Fruit fly (Drosophila melanogaster) whole organism, embryonic: ENCODE data around the gene CG5386.

ENCODE experiments used
- Ada2b ChIP-seq: fragments of 200-800 bp; sonication (Bioruptor generic); IDR thresholded peaks from 2 replicates; pipeline ENCODE4 v1.3.6; 2022; ENCODE audit warnings: missing biosample characterization, missing genetic modification characterization
- BtbVII ChIP-seq: fragments of 200-800 bp; sonication (Bioruptor generic); optimal IDR thresholded peaks from 3 replicates; lab custom pipeline; 2017; ENCODE audit warnings: missing biosample characterization, mild to moderate bottlenecking, missing genetic modification characterization
- CG11247 ChIP-seq: fragments of 200-800 bp; sonication (Bioruptor generic); IDR thresholded peaks from 2 replicates; pipeline ENCODE4 v1.3.6; 2022; ENCODE audit warnings: missing biosample characterization, missing genetic modification characterization
- CG11456 ChIP-seq: fragments of 200-800 bp; sonication (Bioruptor generic); IDR thresholded peaks from 3 replicates; pipeline ENCODE4 v1.3.6; 2022; ENCODE audit warnings: missing biosample characterization, missing genetic modification characterization
- CG12219 ChIP-seq: fragments of 200-800 bp; sonication (Bioruptor generic); optimal IDR thresholded peaks from 3 replicates; lab custom pipeline; 2018; ENCODE audit warnings: missing biosample characterization, mild to moderate bottlenecking, missing genetic modification characterization
- CG12744 ChIP-seq: fragments of 200-800 bp; sonication (Bioruptor generic); optimal IDR thresholded peaks from 2 replicates; lab custom pipeline; 2016; ENCODE audit warnings: missing biosample characterization, missing genetic modification characterization
- CG13296 ChIP-seq: fragments of 200-800 bp; sonication (Bioruptor generic); optimal IDR thresholded peaks from 3 replicates; lab custom pipeline; 2018; ENCODE audit warnings: missing biosample characterization, mild to moderate bottlenecking, missing genetic modification characterization
- CG14050 ChIP-seq: fragments of 200-800 bp; sonication (Bioruptor generic); IDR thresholded peaks from 3 replicates; pipeline ENCODE4 v1.3.6; 2022; ENCODE audit warnings: missing biosample characterization, missing genetic modification characterization
- CG14860 ChIP-seq: fragments of 200-800 bp; sonication (Bioruptor generic); IDR thresholded peaks from 3 replicates; pipeline ENCODE4 v1.3.6; 2022; ENCODE audit warnings: missing biosample characterization, missing genetic modification characterization; ENCODE audit not compliant: partially characterized antibody
- CG15479 ChIP-seq: fragments of 200-800 bp; sonication (Bioruptor generic); optimal IDR thresholded peaks from 3 replicates; lab custom pipeline; 2019; ENCODE audit warnings: missing biosample characterization, mild to moderate bottlenecking, missing genetic modification characterization, moderate library complexity
- CG16779 ChIP-seq: fragments of 200-800 bp; sonication (Bioruptor generic); IDR thresholded peaks from 2 replicates; pipeline ENCODE4 v1.3.6; 2022; ENCODE audit warnings: missing biosample characterization, missing genetic modification characterization
- CG2129 ChIP-seq: fragments of 200-800 bp; sonication (Bioruptor generic); IDR thresholded peaks from 2 replicates; pipeline ENCODE4 v1.3.6; 2022; ENCODE audit warnings: missing biosample characterization, missing genetic modification characterization; ENCODE audit not compliant: partially characterized antibody
- CG3065 ChIP-seq: fragments of 200-800 bp; sonication (Bioruptor generic); optimal IDR thresholded peaks from 2 replicates; lab custom pipeline; 2016; ENCODE audit warnings: missing biosample characterization, missing genetic modification characterization
- CG3407 ChIP-seq: fragments of 200-800 bp; sonication (Bioruptor generic); optimal IDR thresholded peaks from 2 replicates; lab custom pipeline; 2018; ENCODE audit warnings: missing biosample characterization, mild to moderate bottlenecking, missing genetic modification characterization
- CG7786 ChIP-seq: fragments of 200-800 bp; sonication (Bioruptor generic); optimal IDR thresholded peaks from 2 replicates; lab custom pipeline; 2016; ENCODE audit warnings: missing biosample characterization, missing genetic modification characterization
- CG7987 ChIP-seq: fragments of 200-800 bp; sonication (Bioruptor generic); optimal IDR thresholded peaks from 2 replicates; lab custom pipeline; 2018; ENCODE audit warnings: missing biosample characterization, mild to moderate bottlenecking, missing genetic modification characterization, moderate library complexity
- CG9932 ChIP-seq: fragments of 200-800 bp; sonication (Bioruptor generic); IDR thresholded peaks from 2 replicates; pipeline ENCODE4 v1.3.6; 2022; ENCODE audit warnings: missing biosample characterization, missing genetic modification characterization
- CTCF ChIP-seq: fragments of 200-800 bp; sonication (Bioruptor generic); optimal IDR thresholded peaks from 2 replicates; lab custom pipeline; 2017; ENCODE audit warnings: missing biosample characterization, mild to moderate bottlenecking, missing genetic modification characterization, moderate library complexity
- CkIIα-i1 ChIP-seq: fragments of 200-800 bp; sonication (Bioruptor generic); IDR thresholded peaks from 2 replicates; pipeline ENCODE4 v1.3.6; 2022; ENCODE audit warnings: missing biosample characterization, missing genetic modification characterization
- CoRest ChIP-seq: fragments of 200-800 bp; sonication (Bioruptor generic); optimal IDR thresholded peaks from 3 replicates; lab custom pipeline; 2018; ENCODE audit warnings: missing biosample characterization, mild to moderate bottlenecking, missing genetic modification characterization, moderate library complexity
- Deaf1 ChIP-seq: fragments of 200-800 bp; optimal IDR thresholded peaks from 3 replicates; lab custom pipeline; 2019; ENCODE audit warnings: missing biosample characterization, mild to moderate bottlenecking, missing genetic modification characterization, moderate library complexity
- H15 ChIP-seq: fragments of 200-800 bp; sonication (Bioruptor generic); IDR thresholded peaks from 3 replicates; pipeline ENCODE4 v1.3.6; 2022; ENCODE audit warnings: missing biosample characterization, missing genetic modification characterization
- Kr ChIP-seq: fragments of 200-800 bp; sonication (Bioruptor generic); optimal IDR thresholded peaks from 2 replicates; lab custom pipeline; 2017; ENCODE audit warnings: missing biosample characterization, mild to moderate bottlenecking, missing genetic modification characterization
- Lhr ChIP-seq: fragments of 200-800 bp; sonication (Bioruptor generic); optimal IDR thresholded peaks from 3 replicates; lab custom pipeline; 2017; ENCODE audit warnings: mild to moderate bottlenecking, missing biosample characterization, missing genetic modification reagents, missing genetic modification characterization
- Mad ChIP-seq: fragments of 200-800 bp; sonication (Bioruptor generic); optimal IDR thresholded peaks from 2 replicates; lab custom pipeline; 2016; ENCODE audit warnings: missing biosample characterization, missing genetic modification characterization
- Meics ChIP-seq: fragments of 200-800 bp; sonication (Bioruptor generic); optimal IDR thresholded peaks from 2 replicates; lab custom pipeline; 2017; ENCODE audit warnings: missing biosample characterization, mild to moderate bottlenecking, missing genetic modification characterization
- NK7.1 ChIP-seq: fragments of 200-800 bp; sonication (Bioruptor generic); optimal IDR thresholded peaks from 3 replicates; lab custom pipeline; 2016; ENCODE audit warnings: missing biosample characterization, missing genetic modification characterization
- Six4 ChIP-seq: fragments of 200-800 bp; sonication (Bioruptor generic); optimal IDR thresholded peaks from 2 replicates; lab custom pipeline; 2016; ENCODE audit warnings: missing biosample characterization, missing genetic modification characterization
- Taf1 ChIP-seq: fragments of 200-800 bp; sonication (Bioruptor generic); IDR thresholded peaks from 2 replicates; pipeline ENCODE4 v1.3.6; 2022; ENCODE audit warnings: missing biosample characterization, missing genetic modification characterization
- Vsx1 ChIP-seq: fragments of 200-800 bp; sonication (Bioruptor generic); optimal IDR thresholded peaks from 2 replicates; lab custom pipeline; 2017; ENCODE audit warnings: missing biosample characterization, mild to moderate bottlenecking, missing genetic modification characterization, missing genetic modification reagents
- al ChIP-seq: fragments of 200-800 bp; sonication (Bioruptor generic); IDR thresholded peaks from 2 replicates; pipeline ENCODE4 v1.3.6; 2022; ENCODE audit warnings: missing biosample characterization, missing genetic modification characterization
- amos ChIP-seq: fragments of 200-800 bp; sonication (Bioruptor generic); IDR thresholded peaks from 2 replicates; pipeline ENCODE4 v1.3.6; 2022; ENCODE audit warnings: missing biosample characterization, missing genetic modification characterization; ENCODE audit not compliant: partially characterized antibody
- bowl ChIP-seq: fragments of 200-800 bp; sonication (Bioruptor generic); IDR thresholded peaks from 2 replicates; pipeline ENCODE4 v1.3.6; 2022; ENCODE audit warnings: missing biosample characterization, missing genetic modification characterization
- corto ChIP-seq: fragments of 200-800 bp; sonication (Bioruptor generic); optimal IDR thresholded peaks from 2 replicates; lab custom pipeline; 2016; ENCODE audit warnings: missing biosample characterization, mild to moderate bottlenecking, missing genetic modification characterization, moderate library complexity
- crol ChIP-seq: fragments of 200-800 bp; sonication (Bioruptor generic); IDR thresholded peaks from 2 replicates; pipeline ENCODE4 v1.3.6; 2022; ENCODE audit warnings: missing biosample characterization, missing genetic modification characterization
- dmrt99B ChIP-seq: fragments of 200-800 bp; sonication (Bioruptor generic); optimal IDR thresholded peaks from 2 replicates; lab custom pipeline; 2018; ENCODE audit warnings: missing biosample characterization, mild to moderate bottlenecking, missing genetic modification characterization, moderate library complexity
- fd96Cb ChIP-seq: fragments of 200-800 bp; sonication (Bioruptor generic); optimal IDR thresholded peaks from 2 replicates; lab custom pipeline; 2018; ENCODE audit warnings: missing biosample characterization, mild to moderate bottlenecking, missing genetic modification characterization, moderate library complexity
- fru ChIP-seq: fragments of >200 bp; optimal IDR thresholded peaks from 2 replicates; lab custom pipeline; 2017
- ftz-f1 ChIP-seq: fragments of 200-800 bp; sonication (Bioruptor generic); optimal IDR thresholded peaks from 2 replicates; lab custom pipeline; 2016; ENCODE audit warnings: missing biosample characterization, missing genetic modification characterization
- jing ChIP-seq: fragments of 200-800 bp; sonication (Bioruptor generic); optimal IDR thresholded peaks from 2 replicates; lab custom pipeline; 2018; ENCODE audit warnings: missing biosample characterization, mild to moderate bottlenecking, missing genetic modification characterization
- kay ChIP-seq: fragments of 200-800 bp; sonication (Bioruptor generic); optimal IDR thresholded peaks from 2 replicates; lab custom pipeline; 2016; ENCODE audit warnings: missing biosample characterization, missing genetic modification characterization
- lov ChIP-seq, 2 experiments: fragments of 200-800 bp in 1 of 2; fragments of >200 bp in 1 of 2; sonication (Bioruptor generic) in 1 of 2; IDR thresholded peaks in 1 of 2; optimal IDR thresholded peaks in 1 of 2; 2 replicates in 1 of 2; 3 replicates in 1 of 2; pipeline versions ENCODE4 v1.3.6 to Lab custom; 2017 to 2022; ENCODE audit warnings: missing biosample characterization in 1 of 2, missing genetic modification characterization in 1 of 2
- org-1 ChIP-seq: fragments of 200-800 bp; sonication (Bioruptor generic); optimal IDR thresholded peaks from 2 replicates; lab custom pipeline; 2017; ENCODE audit warnings: missing biosample characterization, missing genetic modification characterization
- pb ChIP-seq: fragments of 200-800 bp; sonication (Bioruptor generic); optimal IDR thresholded peaks from 3 replicates; lab custom pipeline; 2016; ENCODE audit warnings: missing biosample characterization, missing genetic modification characterization
- ranshi ChIP-seq: fragments of 200-800 bp; sonication (Bioruptor generic); IDR thresholded peaks from 2 replicates; pipeline ENCODE4 v1.3.6; 2022; ENCODE audit warnings: missing biosample characterization, missing genetic modification characterization
- rib ChIP-seq: fragments of 200-800 bp; sonication (Bioruptor generic); IDR thresholded peaks from 2 replicates; pipeline ENCODE4 v1.3.6; 2022; ENCODE audit warnings: missing biosample characterization, missing genetic modification characterization
- run ChIP-seq: fragments of 200-800 bp; sonication (Bioruptor generic); optimal IDR thresholded peaks from 3 replicates; lab custom pipeline; 2018; ENCODE audit warnings: missing biosample characterization, mild to moderate bottlenecking, missing genetic modification characterization
- scrt ChIP-seq: fragments of 200-800 bp; sonication (Bioruptor generic); optimal IDR thresholded peaks from 2 replicates; lab custom pipeline; 2018; ENCODE audit warnings: missing biosample characterization, mild to moderate bottlenecking, missing genetic modification characterization, moderate library complexity
- sna ChIP-seq: fragments of 200-800 bp; sonication (Bioruptor generic); IDR thresholded peaks from 2 replicates; pipeline ENCODE4 v1.3.6; 2022; ENCODE audit warnings: missing biosample characterization, missing genetic modification characterization; ENCODE audit not compliant: partially characterized antibody
- tna ChIP-seq: fragments of 200-800 bp; sonication (Bioruptor generic); IDR thresholded peaks from 2 replicates; pipeline ENCODE4 v1.3.6; 2022; ENCODE audit warnings: missing biosample characterization, missing genetic modification characterization; ENCODE audit not compliant: partially characterized antibody
- vnd ChIP-seq: fragments of 200-800 bp; sonication (Bioruptor generic); IDR thresholded peaks from 3 replicates; pipeline ENCODE4 v1.3.6; 2022; ENCODE audit warnings: missing biosample characterization, missing genetic modification characterization; ENCODE audit not compliant: partially characterized antibody

CG5386 gene

dm6 chr3R:22368777-22369214 lies 26.7 kb upstream of the CG5386 start (continued):
- TF ChIP-seq kay (GFP tag; lab: Kevin White, UChicago) (peak; percentile 60), CoRest (tag; lab: Kevin White, UChicago) (peak; percentile 67), pb (GFP tag; lab: Kevin White, UChicago) (peak; percentile 12), BtbVII (peak; percentile 72), vnd (no peak), H15 (GFP tag; lab: Robert Waterston, UW) (peak; percentile 29; the same call in 1 of the 3 replicates), Six4 (peak; percentile 37), run (tag; lab: Kevin White, UChicago) (peak; percentile 8), bowl (GFP tag; lab: Robert Waterston, UW) (peak; percentile 45; the same call in 1 of the 2 replicates), tna (GFP tag; lab: Robert Waterston, UW) (no peak), Mad (no peak), jing (GFP tag; lab: Kevin White, UChicago) (peak; percentile 25), CG3407 (GFP tag; lab: Kevin White, UChicago) (peak; percentile 39), CG12219 (no peak), amos (no peak), dmrt99B (tag; lab: Kevin White, UChicago) (peak; percentile 82), CG14860 (GFP tag; lab: Robert Waterston, UW) (no peak), Kr (GFP tag; lab: Kevin White, UChicago) (no peak), NK7.1 (GFP tag; lab: Kevin White, UChicago) (peak; percentile 57), CTCF (GFP tag; lab: Kevin White, UChicago) (no peak), corto (GFP tag; lab: Kevin White, UChicago) (peak; percentile 69), CG14050 (peak; percentile 78), Meics (GFP tag; lab: Kevin White, UChicago) (peak; percentile 77), CG3065 (GFP tag; lab: Kevin White, UChicago) (no peak), CG13296 (GFP tag; lab: Kevin White, UChicago) (peak; percentile 59), CG2129 (GFP tag; lab: Robert Waterston, UW) (no peak), CkIIα-i1 (GFP tag; lab: Robert Waterston, UW) (no peak), fd96Cb (tag; lab: Kevin White, UChicago) (peak; percentile 41), lov (optimal IDR thresholded peaks at IDR 0.05; lab: Kevin White, UChicago) (no peak), lov (GFP tag; IDR thresholded peaks at IDR 0.05; lab: Robert Waterston, UW) (no peak), Ada2b (GFP tag; lab: Robert Waterston, UW) (peak; percentile 84), Deaf1 (peak; percentile 54), org-1 (peak; percentile 61), Taf1 (peak; percentile 60), sna (GFP tag; lab: Robert Waterston, UW) (no peak), crol (GFP tag; lab: Robert Waterston, UW) (no peak), ftz-f1 (GFP tag; lab: Kevin White, UChicago) (no peak), fru (lab: Kevin White, UChicago) (no peak), CG7987 (GFP tag; lab: Kevin White, UChicago) (no peak), CG7786 (GFP tag; lab: Kevin White, UChicago) (no peak), CG16779 (GFP tag; lab: Robert Waterston, UW) (0 out of 2 replicates have a peak, but pooled peaks have one; percentile 10), rib (no peak), CG11456 (GFP tag; lab: Robert Waterston, UW) (peak; percentile 75; the same call in 2 of the 3 replicates), CG9932 (GFP tag; lab: Robert Waterston, UW) (peak; percentile 82), CG12744 (GFP tag; lab: Kevin White, UChicago) (no peak), Lhr (GFP tag; lab: Kevin White, UChicago) (no peak), scrt (GFP tag; lab: Kevin White, UChicago) (peak; percentile 96), CG11247 (peak; percentile 54; the same call in 1 of the 2 replicates), Vsx1 (GFP tag; lab: Kevin White, UChicago) (no peak), al (GFP tag; lab: Robert Waterston, UW) (peak; percentile 60; the same call in 1 of the 2 replicates), ranshi (GFP tag; lab: Robert Waterston, UW) (peak; percentile 81; the same call in 1 of the 2 replicates), CG15479 (GFP tag; lab: Kevin White, UChicago) (no peak)
